Fruit fly (Drosophila melanogaster) whole organism, embryonic: ENCODE results near the gene CG33111.

Experiments
- BtbVII ChIP-seq: fragments of 200-800 bp; sonication (Bioruptor generic); optimal IDR thresholded peaks from 3 replicates; lab custom pipeline; 2017; ENCODE audit warnings: missing biosample characterization, mild to moderate bottlenecking, missing genetic modification characterization
- CG10267 ChIP-seq: fragments of 200-800 bp; sonication (Bioruptor generic); optimal IDR thresholded peaks from 2 replicates; lab custom pipeline; 2018; ENCODE audit warnings: missing biosample characterization, mild to moderate bottlenecking, missing genetic modification characterization, moderate library complexity
- CG15011 ChIP-seq: fragments of 200-800 bp; sonication (Bioruptor generic); optimal IDR thresholded peaks from 3 replicates; lab custom pipeline; 2018; ENCODE audit warnings: missing biosample characterization, mild to moderate bottlenecking, missing genetic modification characterization
- CG16779 ChIP-seq: fragments of 200-800 bp; sonication (Bioruptor generic); IDR thresholded peaks from 2 replicates; pipeline ENCODE4 v1.3.6; 2022; ENCODE audit warnings: missing biosample characterization, missing genetic modification characterization
- CG7271 ChIP-seq: fragments of 200-800 bp; sonication (Bioruptor generic); optimal IDR thresholded peaks from 2 replicates; lab custom pipeline; 2018; ENCODE audit warnings: missing biosample characterization, mild to moderate bottlenecking, missing genetic modification characterization, moderate library complexity
- CG7745 ChIP-seq: fragments of 200-800 bp; sonication (Bioruptor generic); optimal IDR thresholded peaks from 2 replicates; lab custom pipeline; 2018; ENCODE audit warnings: missing biosample characterization, mild to moderate bottlenecking, missing genetic modification characterization, moderate library complexity
- CG8388 ChIP-seq: fragments of 200-800 bp; sonication (Bioruptor generic); optimal IDR thresholded peaks from 2 replicates; lab custom pipeline; 2019; ENCODE audit warnings: missing biosample characterization, mild to moderate bottlenecking, missing genetic modification characterization, moderate library complexity
- Dip2 ChIP-seq: fragments of 200-800 bp; sonication (Bioruptor generic); IDR thresholded peaks from 2 replicates; pipeline ENCODE4 v1.3.6; 2022; ENCODE audit warnings: missing biosample characterization, missing genetic modification characterization
- Dip3 ChIP-seq: fragments of 200-800 bp; sonication (Bioruptor generic); optimal IDR thresholded peaks from 3 replicates; lab custom pipeline; 2016; ENCODE audit warnings: missing biosample characterization, missing genetic modification characterization
- Elba2 ChIP-seq: fragments of 200-800 bp; sonication (Bioruptor generic); optimal IDR thresholded peaks from 3 replicates; lab custom pipeline; 2016; ENCODE audit warnings: missing biosample characterization, missing genetic modification characterization
- Vsx1 ChIP-seq: fragments of 200-800 bp; sonication (Bioruptor generic); optimal IDR thresholded peaks from 2 replicates; lab custom pipeline; 2017; ENCODE audit warnings: missing biosample characterization, mild to moderate bottlenecking, missing genetic modification characterization, missing genetic modification reagents
- tna ChIP-seq: fragments of 200-800 bp; sonication (Bioruptor generic); IDR thresholded peaks from 2 replicates; pipeline ENCODE4 v1.3.6; 2022; ENCODE audit warnings: missing biosample characterization, missing genetic modification characterization; ENCODE audit not compliant: partially characterized antibody

CG33111 gene

dm6 chr3R:23752728-23753127 lies 66.3 kb downstream of the CG33111 start, which contains the start of the genes RanBP3 and Rpt5 (continued):
- TF ChIP-seq CG7271 (tag; lab: Kevin White, UChicago) (no peak), Dip2 (GFP tag; lab: Robert Waterston, UW) (no peak), Dip3 (GFP tag; lab: Kevin White, UChicago) (peak; percentile 69), tna (peak; percentile 74), CG10267 (tag; lab: Kevin White, UChicago) (peak; percentile 98), Elba2 (GFP tag; lab: Kevin White, UChicago) (no peak), CG15011 (GFP tag; lab: Kevin White, UChicago) (no peak), CG8388 (GFP tag; lab: Kevin White, UChicago) (no peak), BtbVII (GFP tag; lab: Kevin White, UChicago) (no peak), Vsx1 (GFP tag; lab: Kevin White, UChicago) (no peak), CG16779 (GFP tag; lab: Robert Waterston, UW) (no peak), CG7745 (tag; lab: Kevin White, UChicago) (no peak)
